Worm (Caenorhabditis elegans): ENCODE measurements around the gene sqv-6.

The sqv-6 gene

DNA sequence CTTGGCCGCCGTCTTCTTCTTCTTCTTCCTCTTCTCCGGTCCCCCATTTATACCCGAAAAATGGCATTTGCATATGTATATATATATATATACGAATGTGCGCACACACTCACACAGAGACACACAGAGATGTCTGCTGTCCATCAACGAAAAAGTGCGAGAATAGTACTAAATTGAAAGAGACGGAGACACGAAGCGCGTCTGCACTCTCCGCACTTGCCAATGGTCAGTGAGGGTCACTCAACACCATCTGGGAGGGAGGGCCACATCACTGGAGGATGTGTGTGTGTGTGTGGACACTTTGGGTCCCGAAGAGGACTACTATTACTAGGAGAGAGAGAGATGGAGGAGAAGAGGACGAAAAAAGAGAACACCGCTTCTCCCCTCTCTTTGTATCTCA, 10.6 kb upstream of the sqv-6 start (continued):
- no peak for TF ChIP-seq ttx-3 (tag; optimal IDR thresholded peaks at IDR 0.05)
- TF ChIP-seq ceh-18 (tag; optimal IDR thresholded peaks at IDR 0.05) = peak; percentile 18
- no peak for TF ChIP-seq ceh-45 (GFP tag; IDR thresholded peaks at IDR 0.05)
- peak; percentile 21 for TF ChIP-seq elt-2 (tag; optimal IDR thresholded peaks at IDR 0.05)
- TF ChIP-seq pax-1 (tag; optimal IDR thresholded peaks at IDR 0.05) = no peak
- no peak for TF ChIP-seq K09A11.1 (tag; optimal IDR thresholded peaks at IDR 0.05; ENCODE audit: insufficient read depth)
- no peak for TF ChIP-seq odd-2 (tag; optimal IDR thresholded peaks at IDR 0.05)
- TF ChIP-seq madf-2 (tag; optimal IDR thresholded peaks at IDR 0.05) = no peak
- TF ChIP-seq pha-2 (tag; optimal IDR thresholded peaks at IDR 0.05) = peak; percentile 28
- TF ChIP-seq C38D4.7 (GFP tag; optimal IDR thresholded peaks at IDR 0.05) = no peak
- TF ChIP-seq ama-1 (optimal IDR thresholded peaks at IDR 0.05) = no peak
- TF ChIP-seq eyg-1 (tag; optimal IDR thresholded peaks at IDR 0.05) = peak; percentile 49
- no peak for TF ChIP-seq hlh-6 (tag; optimal IDR thresholded peaks at IDR 0.05)
- no peak for TF ChIP-seq ceh-14 (tag; optimal IDR thresholded peaks at IDR 0.05)
- TF ChIP-seq fkh-10 (GFP tag; optimal IDR thresholded peaks at IDR 0.05) = no peak
- TF ChIP-seq ceh-34 (tag; optimal IDR thresholded peaks at IDR 0.05) = peak; percentile 79
- TF ChIP-seq K02D7.2 (tag; optimal IDR thresholded peaks at IDR 0.05) = no peak
- TF ChIP-seq syd-9 (tag; optimal IDR thresholded peaks at IDR 0.05) = peak; percentile 18
- TF ChIP-seq pqm-1 (tag; optimal IDR thresholded peaks at IDR 0.05) = no peak
- TF ChIP-seq pag-3 (tag; optimal IDR thresholded peaks at IDR 0.05; ENCODE audit: borderline replicate concordance) = no peak
- no peak for TF ChIP-seq sox-2 (GFP tag; IDR thresholded peaks at IDR 0.05)
- no peak for TF ChIP-seq unc-3 (GFP tag; conservative IDR thresholded peaks at IDR 0.05)
- no peak for TF ChIP-seq unc-3 (tag; optimal IDR thresholded peaks at IDR 0.05)
- no peak for TF ChIP-seq ztf-16 (tag; optimal IDR thresholded peaks at IDR 0.05)
- TF ChIP-seq nhr-11 (tag; optimal IDR thresholded peaks at IDR 0.05) = no peak
- TF ChIP-seq ceh-30 (tag; optimal IDR thresholded peaks at IDR 0.05) = peak; percentile 7
- no peak for TF ChIP-seq ceh-24 (tag; optimal IDR thresholded peaks at IDR 0.05)
- TF ChIP-seq fkh-6 (tag; optimal IDR thresholded peaks at IDR 0.05) = no peak
- no peak for TF ChIP-seq hlh-13 (GFP tag; optimal IDR thresholded peaks at IDR 0.05)
- TF ChIP-seq tbx-7 (tag; optimal IDR thresholded peaks at IDR 0.05) = no peak
- TF ChIP-seq npax-4 (tag; optimal IDR thresholded peaks at IDR 0.05) = no peak
- TF ChIP-seq sox-4 (tag; optimal IDR thresholded peaks at IDR 0.05) = no peak
- TF ChIP-seq Y22D7AL.16 (tag; optimal IDR thresholded peaks at IDR 0.05) = no peak
- TF ChIP-seq elt-4 (tag; optimal IDR thresholded peaks at IDR 0.05) = no peak
- TF ChIP-seq ref-2 (tag; optimal IDR thresholded peaks at IDR 0.05) = peak; percentile 54
- TF ChIP-seq unc-42 (tag; optimal IDR thresholded peaks at IDR 0.05) = peak; percentile 13

DNA sequence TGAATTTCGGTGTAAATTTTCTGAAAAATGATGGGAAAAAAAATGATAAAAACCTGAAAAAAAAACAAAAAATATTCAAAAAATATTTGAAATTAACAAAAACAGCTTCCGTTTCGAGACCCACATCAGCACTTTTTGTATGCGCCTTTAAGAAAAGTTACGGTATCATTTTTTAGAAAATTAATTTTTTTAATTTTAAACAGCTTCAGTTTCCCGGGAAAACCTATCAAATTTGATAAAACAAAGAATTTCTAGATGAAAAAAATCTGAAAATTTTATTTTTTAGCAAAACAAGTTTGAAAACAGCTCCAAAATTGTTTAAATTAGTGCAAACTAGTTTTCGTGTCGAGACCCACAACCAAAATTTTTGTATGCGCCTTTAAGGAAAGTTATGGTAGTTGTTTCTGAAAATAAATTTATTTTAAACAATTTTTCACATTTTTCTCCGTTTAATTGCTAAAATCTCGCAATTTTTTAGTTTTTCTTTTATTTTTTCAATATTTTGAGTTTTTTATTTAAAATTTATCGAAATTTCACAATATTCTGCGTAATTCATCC, 4.5 kb upstream of the sqv-6 start:
- TF ChIP-seq hlh-30 (tag; optimal IDR thresholded peaks at IDR 0.05; ENCODE audit: insufficient read depth) (no peak), ceh-45 (GFP tag; IDR thresholded peaks at IDR 0.05) (no peak), lim-6 (tag; optimal IDR thresholded peaks at IDR 0.05) (no peak), tbx-2 (tag; optimal IDR thresholded peaks at IDR 0.05) (no peak), ceh-2 (tag; optimal IDR thresholded peaks at IDR 0.05) (no peak), ets-4 (tag; optimal IDR thresholded peaks at IDR 0.05) (no peak), ceh-18 (tag; optimal IDR thresholded peaks at IDR 0.05) (no peak), ahr-1 (tag; optimal IDR thresholded peaks at IDR 0.05) (no peak), ceh-30 (tag; optimal IDR thresholded peaks at IDR 0.05) (no peak), syd-9 (tag; optimal IDR thresholded peaks at IDR 0.05) (no peak), K02D7.2 (tag; optimal IDR thresholded peaks at IDR 0.05) (no peak), hlh-8 (tag; optimal IDR thresholded peaks at IDR 0.05) (no peak), fkh-10 (GFP tag; optimal IDR thresholded peaks at IDR 0.05) (no peak), F13H6.1 (tag; optimal IDR thresholded peaks at IDR 0.05) (no peak), C08G9.2 (tag; optimal IDR thresholded peaks at IDR 0.05) (no peak), rnt-1 (tag; optimal IDR thresholded peaks at IDR 0.05) (no peak), ceh-9 (tag; optimal IDR thresholded peaks at IDR 0.05) (no peak), pros-1 (tag; optimal IDR thresholded peaks at IDR 0.05) (no peak), madf-2 (tag; optimal IDR thresholded peaks at IDR 0.05) (no peak), hlh-13 (GFP tag; optimal IDR thresholded peaks at IDR 0.05) (no peak)
